Worm (Caenorhabditis elegans) whole organism, L4/young adult: ENCODE measurements around the gene mrps-22.

Experiments
- W03F9.2 ChIP-seq: fragments of 150-350 bp; optimal IDR thresholded peaks from 2 replicates; lab custom pipeline; 2014; ENCODE audit warnings: missing biosample characterization, missing genetic modification characterization
- dao-5 ChIP-seq: sonication (generic microtip); optimal IDR thresholded peaks from 2 replicates; lab custom pipeline; 2016; ENCODE audit warnings: missing genotype, missing genetic modification characterization, moderate library complexity, missing compliant biosample characterization
- him-1 ChIP-seq: sonication (generic microtip); optimal IDR thresholded peaks from 2 replicates; lab custom pipeline; 2016; ENCODE audit warnings: missing genotype, missing genetic modification reagents, missing genetic modification characterization, missing compliant biosample characterization

Gene mrps-22

DNA sequence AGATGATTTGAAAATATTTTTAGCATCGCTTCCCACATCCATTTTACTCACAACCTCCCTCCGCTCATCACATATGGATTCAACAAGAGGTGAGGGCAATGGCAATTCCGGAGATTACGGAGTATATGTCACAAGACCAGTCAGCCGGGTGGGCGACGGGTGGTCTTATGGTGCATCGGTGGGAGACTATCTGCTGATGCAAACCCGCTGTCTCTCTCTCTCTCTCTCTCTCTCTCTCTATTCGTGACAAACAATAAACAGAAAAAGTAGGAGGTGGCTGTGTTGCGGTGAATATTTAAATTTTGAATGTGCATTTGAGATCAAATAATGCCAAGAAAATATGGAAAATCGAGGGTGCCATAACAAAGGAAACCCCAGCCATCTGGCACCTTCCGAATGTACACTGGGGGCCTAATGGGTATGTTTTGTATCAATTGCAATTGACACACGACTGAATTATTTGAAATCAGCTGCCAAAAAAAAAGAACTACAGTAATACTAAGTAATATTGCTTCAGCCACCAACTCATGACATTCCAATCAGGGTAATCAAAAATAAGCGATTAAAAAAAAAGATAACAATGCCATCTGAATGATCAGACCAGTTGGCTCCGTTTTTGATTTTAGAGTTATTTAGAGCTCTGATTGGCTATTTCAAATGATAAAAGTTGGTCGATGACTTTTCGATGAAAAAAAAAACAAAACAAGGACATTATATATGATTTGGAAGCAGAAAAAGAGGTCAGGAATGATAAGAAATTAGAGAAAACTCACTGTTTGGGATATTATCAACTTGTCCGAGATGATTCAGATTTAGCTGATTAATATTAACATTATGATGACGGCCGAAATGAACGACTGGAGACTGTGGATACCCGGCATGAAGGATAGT is 34.4 kb upstream of the mrps-22 start:
- TF ChIP-seq dao-5 (tag; lab: Kevin White, UChicago) (no peak), him-1 (tag; lab: Kevin White, UChicago) (no peak), W03F9.2 (tag; lab: Kevin White, UChicago) (no peak)

DNA sequence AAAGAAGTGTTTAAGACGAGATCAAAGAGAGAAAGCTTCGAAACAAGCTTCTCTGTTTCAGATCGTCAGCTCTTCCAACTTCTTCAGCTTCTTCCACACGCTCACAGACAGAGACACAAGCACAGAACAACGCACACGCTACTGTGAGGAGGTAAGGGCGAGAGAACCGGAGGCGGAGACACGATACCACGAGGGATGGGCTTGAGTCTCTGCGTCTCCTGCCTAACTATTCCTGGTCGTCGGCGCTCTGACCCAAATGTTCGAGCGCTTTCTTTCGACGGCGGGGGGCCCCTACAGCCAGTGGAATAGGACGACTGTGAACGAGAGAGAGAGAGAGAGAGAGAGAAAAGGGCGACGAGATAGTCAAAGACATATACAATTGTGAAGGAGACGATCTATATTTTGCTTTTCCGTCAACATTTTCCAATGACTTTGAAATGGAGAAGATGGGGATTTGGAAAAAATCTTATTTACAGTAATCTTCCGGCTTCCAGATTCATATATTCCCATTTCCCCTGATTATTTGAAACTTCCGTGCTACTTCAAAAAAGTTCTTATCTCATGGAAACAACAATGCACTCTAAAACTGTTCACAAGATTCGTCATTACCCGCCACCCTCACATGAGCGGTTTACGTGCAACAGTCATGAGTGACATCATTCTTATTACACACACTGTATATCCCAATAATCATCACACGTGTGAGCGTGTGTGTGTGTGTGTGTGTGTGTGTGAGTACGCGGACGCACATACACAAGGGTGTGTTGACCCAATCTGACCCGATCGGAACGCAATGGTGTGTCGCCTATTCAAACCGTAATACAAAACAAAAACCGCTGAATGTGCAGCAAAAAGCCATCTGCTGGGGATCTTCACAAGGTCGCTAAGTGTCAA is 33.4 kb upstream of the mrps-22 start:
- TF ChIP-seq dao-5 (tag; lab: Kevin White, UChicago) (no peak), W03F9.2 (tag; lab: Kevin White, UChicago) (peak; percentile 58), him-1 (tag; lab: Kevin White, UChicago) (peak; percentile 80)

DNA sequence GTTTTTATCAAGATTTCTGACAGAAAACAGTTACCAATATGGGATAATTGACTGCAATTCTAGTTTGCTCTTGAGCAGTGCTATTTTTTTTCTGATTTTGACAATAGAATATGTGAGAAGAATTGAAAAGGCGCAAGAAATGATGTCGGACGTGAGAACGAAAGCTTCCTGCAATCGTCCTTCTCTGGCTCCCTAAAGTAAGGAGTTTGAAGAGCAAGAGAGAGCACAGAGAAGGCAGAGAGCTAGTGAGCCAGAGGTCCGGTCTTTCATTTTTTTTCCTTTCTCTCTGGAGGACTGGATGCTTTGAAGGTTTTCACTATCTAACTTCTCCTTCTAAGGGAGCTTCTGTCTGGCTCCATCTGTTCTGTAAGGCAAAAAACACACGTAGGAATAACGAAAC is 32.2 kb upstream of the mrps-22 start:
- TF ChIP-seq W03F9.2 (tag; lab: Kevin White, UChicago) (no peak), him-1 (tag; lab: Kevin White, UChicago) (no peak), dao-5 (tag; lab: Kevin White, UChicago) (no peak)

DNA sequence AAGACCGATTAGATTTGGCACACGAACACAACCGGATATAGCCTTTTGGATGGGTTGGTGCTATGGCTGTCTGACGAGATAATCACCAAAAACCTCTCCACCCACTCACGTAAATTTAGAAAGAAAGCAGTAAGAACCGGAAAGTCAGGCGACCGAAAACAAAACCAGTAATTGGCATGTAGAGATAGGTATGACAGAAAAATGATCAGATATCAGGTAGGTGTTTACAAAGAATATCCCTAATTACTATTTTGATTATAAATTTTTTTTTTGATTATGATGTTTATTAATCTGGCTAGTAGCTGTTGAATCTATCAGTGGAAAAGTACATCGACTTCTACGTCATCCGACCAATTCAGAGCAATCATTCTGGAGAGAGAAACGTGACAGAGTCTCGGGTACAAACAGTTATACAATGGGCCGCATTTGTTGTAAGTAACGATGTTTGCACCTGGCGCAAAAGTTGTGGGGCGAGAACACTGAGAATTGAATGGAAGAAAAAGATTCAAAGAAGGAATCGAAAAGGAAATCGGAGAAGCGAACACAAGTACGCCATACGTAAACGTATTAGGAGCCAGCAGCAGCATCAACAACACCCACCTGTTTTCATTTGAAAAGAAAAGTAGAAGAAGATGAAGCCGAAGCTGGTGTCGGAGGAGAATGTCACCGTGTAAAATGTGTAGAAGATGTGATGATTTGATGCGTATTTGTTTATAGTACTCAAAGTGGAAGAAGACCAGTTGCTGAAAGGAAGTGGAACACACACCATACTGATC is 31.4 kb upstream of the mrps-22 start:
- TF ChIP-seq him-1 (tag; lab: Kevin White, UChicago) (no peak), W03F9.2 (tag; lab: Kevin White, UChicago) (no peak), dao-5 (tag; lab: Kevin White, UChicago) (no peak)

DNA sequence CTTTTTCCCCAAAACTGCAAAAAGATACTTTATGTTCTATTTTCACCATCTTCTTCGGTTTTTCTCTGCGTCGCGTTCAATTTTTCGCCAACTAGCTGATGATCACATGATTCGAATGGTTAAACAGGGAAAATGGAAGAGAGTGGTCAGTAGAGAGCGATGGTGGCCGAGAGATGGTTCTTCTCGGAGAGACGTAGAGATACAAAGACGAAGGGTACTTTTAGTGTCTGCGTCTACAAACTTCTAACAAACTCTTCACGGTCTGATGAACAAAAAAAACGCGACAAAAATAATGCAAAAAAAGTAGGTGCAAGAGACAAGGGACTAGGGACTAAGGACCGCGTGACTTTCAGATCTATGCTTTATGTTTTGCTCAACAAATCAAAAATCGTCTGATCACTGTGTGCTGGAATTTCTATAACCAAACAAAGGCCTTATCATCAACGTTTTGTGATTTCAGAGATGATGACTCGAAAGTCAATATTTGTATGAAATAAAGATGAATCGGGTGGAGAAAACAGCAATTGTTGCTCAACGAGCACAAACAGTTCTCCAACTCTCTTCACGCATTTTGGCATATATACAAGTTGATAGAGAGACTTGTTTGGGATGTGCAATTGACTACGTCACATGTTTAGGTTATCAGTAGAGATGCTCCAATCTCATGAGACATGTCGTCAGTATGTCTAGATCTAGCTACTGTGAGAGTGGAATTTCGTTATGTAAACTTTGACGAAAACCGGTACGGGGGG is 30.3 kb upstream of the mrps-22 start:
- TF ChIP-seq him-1 (tag; lab: Kevin White, UChicago) (peak; percentile 84), dao-5 (tag; lab: Kevin White, UChicago) (no peak), W03F9.2 (tag; lab: Kevin White, UChicago) (peak; percentile 81)

DNA sequence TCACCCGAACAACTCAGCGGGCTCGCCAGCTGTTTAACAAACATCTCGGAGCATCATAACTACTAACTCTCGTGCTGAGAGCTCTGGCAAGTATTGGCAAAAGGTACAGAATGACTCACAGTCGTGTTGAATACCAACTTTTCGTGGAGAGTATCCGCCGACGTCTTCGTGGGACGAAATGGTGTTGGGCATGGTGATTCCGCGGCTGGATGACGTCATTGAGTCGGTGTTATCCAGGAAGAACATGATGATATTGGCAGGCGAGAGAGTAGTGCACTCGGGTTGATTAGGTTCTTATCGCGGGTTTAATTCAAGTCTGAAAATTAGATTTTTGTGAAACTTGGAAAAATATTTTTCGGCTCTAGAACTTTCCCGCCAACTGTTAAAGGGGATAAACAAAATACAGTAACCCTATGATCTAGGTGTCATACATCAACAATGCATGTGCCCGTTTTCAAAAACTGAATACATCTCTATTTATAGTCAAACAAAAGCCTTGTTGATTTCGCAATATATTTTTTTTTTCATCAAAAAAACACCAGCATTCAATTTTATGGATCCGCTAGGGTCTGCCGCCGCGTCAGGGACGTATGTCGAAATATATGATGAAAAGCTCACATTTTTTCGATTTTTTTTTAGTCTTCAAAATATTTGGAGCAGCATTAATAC is 28.9 kb upstream of the mrps-22 start:
- TF ChIP-seq W03F9.2 (tag; lab: Kevin White, UChicago) (no peak), him-1 (tag; lab: Kevin White, UChicago) (no peak), dao-5 (tag; lab: Kevin White, UChicago) (no peak)

DNA sequence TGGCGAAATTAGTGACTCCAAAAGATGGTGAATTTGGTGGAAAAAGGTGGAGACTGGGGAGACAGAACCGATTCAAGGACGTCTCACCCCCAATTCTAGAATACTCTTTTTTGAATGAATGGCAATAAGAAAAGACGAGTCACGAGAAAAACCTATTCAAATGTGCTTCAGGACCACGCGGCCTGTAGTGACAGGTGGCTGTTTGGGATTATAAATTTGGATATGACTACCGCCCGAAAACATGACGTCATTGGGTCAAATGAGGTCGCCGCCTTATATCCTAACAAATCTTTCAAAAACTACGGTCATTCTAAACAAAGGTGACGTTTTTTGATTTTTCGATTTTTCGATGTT is 28.4 kb upstream of the mrps-22 start:
- TF ChIP-seq W03F9.2 (tag; lab: Kevin White, UChicago): no peak
- TF ChIP-seq dao-5 (tag; lab: Kevin White, UChicago): no peak
- no peak for TF ChIP-seq him-1 (tag; lab: Kevin White, UChicago)

DNA sequence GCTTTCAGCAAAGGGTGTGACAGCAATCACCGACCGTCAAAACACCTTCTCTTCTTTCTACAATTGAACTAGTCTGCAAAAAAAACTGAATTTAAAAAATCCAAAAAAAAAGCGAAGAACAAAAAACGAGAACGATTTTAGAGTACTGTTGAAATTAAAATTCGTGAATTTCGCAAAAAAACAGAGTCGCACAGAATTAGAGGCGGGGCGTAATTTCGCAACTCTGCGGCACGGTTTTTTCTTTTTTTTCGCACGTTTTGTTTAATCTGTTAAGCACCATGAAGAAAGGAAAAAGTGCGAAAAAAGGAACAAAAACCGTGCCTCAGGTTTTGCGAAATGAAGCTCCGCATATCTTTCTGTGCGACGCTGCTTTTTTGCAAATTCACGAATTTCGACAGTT is 27.4 kb upstream of the mrps-22 start, which contains the start of gene mnk-1:
Gene mnk-1 (minus strand): TSS at position 73 of the 400 bp plus-strand sequence.
- TF ChIP-seq dao-5 (tag; lab: Kevin White, UChicago): no peak
- no peak for TF ChIP-seq him-1 (tag; lab: Kevin White, UChicago)
- TF ChIP-seq W03F9.2 (tag; lab: Kevin White, UChicago): no peak

DNA sequence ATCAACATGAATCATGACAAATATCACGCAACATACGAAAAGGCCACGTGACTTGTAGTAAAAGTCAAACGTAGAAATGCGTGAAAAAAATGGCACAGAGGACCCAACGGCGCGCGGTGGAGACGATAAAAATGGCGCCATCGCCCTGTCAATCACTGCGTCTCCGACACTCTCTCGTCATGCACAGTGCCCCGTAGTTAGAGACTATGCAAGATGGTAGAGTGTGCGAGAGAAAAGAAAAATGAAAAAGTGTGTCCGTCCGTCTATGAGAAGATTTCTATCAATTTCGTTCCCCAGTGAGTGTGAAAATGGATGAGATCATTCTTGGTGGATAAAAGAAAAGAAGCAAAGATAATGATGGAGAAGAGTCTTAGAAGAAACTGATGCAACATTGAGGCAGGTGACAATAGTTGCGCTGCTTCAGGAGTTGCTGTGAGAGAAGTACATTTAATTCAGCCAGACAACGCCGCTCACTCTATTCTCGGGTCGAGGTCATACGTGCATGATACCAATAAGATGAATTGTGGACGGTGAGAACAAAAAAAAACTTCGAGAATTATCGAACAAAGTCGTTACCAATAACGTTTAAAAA is 26.8 kb upstream of the mrps-22 start:
- TF ChIP-seq him-1 (tag; lab: Kevin White, UChicago) (no peak), dao-5 (tag; lab: Kevin White, UChicago) (no peak)

DNA sequence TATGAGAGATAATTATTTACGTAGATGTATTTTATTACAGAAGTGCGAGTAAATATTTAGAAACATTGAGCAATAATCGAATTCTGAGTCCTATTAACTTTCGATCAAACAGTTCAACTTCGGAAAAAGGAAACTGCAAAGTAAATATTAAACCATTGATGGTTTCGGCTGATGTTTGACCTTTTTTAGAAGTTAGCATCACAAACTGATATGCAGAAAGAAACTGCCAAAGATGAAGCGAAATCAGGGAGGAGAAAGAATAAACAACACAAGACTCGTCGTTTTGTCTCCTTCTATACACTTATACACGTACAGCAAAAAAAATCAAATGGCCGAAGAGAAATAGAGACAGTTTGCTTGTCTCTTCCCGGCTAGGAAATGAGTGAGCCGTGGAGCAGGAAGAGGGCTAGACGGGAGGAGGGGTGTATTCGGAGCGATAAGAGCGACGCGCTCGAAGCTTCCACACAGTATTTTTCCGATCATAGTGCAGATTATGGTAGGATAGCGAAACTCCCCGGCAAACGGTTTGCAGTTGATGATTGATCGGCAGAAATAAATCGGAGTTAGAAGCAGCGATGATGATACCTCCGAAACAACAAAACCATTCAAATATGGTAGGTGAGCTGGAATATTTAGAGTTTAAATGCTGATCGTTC is 25.7 kb upstream of the mrps-22 start:
- no peak for TF ChIP-seq dao-5 (tag; lab: Kevin White, UChicago)
- TF ChIP-seq him-1 (tag; lab: Kevin White, UChicago): no peak
- TF ChIP-seq W03F9.2 (tag; lab: Kevin White, UChicago): no peak

DNA sequence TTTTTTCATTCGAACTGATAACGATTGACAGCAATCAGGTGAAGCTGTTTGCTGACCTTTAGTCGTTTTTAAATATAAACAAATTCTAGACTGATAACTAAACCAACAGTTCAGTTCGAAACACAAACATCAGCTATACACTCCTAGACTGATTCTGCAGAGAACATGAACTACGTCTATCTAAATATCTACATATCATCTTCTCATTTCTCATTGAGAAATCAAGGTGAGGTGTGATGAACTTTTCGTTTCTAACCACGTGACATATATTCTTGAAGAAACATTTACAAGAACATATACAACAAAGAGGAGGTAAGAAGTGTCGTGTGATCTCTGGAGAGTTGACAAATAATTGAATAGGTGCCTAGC is 25.2 kb upstream of the mrps-22 start:
- no peak for TF ChIP-seq him-1 (tag; lab: Kevin White, UChicago)
- TF ChIP-seq dao-5 (tag; lab: Kevin White, UChicago): no peak
- TF ChIP-seq W03F9.2 (tag; lab: Kevin White, UChicago): no peak
